Fruit fly (Drosophila melanogaster) whole organism, embryonic: Measurements from ENCODE around the gene MTF-1.

Experiments
- Adf1 ChIP-seq: fragments of 200-800 bp; sonication (Bioruptor generic); IDR thresholded peaks from 2 replicates; pipeline ENCODE4 v1.3.6; 2022; ENCODE audit warnings: missing biosample characterization, missing genetic modification characterization
- Asciz ChIP-seq: fragments of 200-800 bp; sonication (Bioruptor generic); optimal IDR thresholded peaks from 2 replicates; lab custom pipeline; 2017; ENCODE audit warnings: missing biosample characterization, mild to moderate bottlenecking, missing genetic modification characterization, missing genetic modification reagents
- Atf6 ChIP-seq: fragments of 200-800 bp; sonication (Bioruptor generic); IDR thresholded peaks from 2 replicates; pipeline ENCODE4 v1.3.6; 2022; ENCODE audit warnings: missing biosample characterization, missing genetic modification characterization
- CG10321 ChIP-seq: fragments of 200-800 bp; sonication (Bioruptor generic); IDR thresholded peaks from 2 replicates; pipeline ENCODE4 v1.3.6; 2022; ENCODE audit warnings: missing biosample characterization, missing genetic modification characterization
- CG11504 ChIP-seq: fragments of 200-800 bp; sonication (Bioruptor generic); optimal IDR thresholded peaks from 3 replicates; lab custom pipeline; 2019; ENCODE audit warnings: missing biosample characterization, mild to moderate bottlenecking, missing genetic modification characterization, moderate library complexity
- CG14014 ChIP-seq: fragments of 200-800 bp; sonication (Bioruptor generic); IDR thresholded peaks from 2 replicates; pipeline ENCODE4 v1.3.6; 2022; ENCODE audit warnings: missing biosample characterization, missing genetic modification characterization
- CG14860 ChIP-seq: fragments of 200-800 bp; sonication (Bioruptor generic); IDR thresholded peaks from 3 replicates; pipeline ENCODE4 v1.3.6; 2022; ENCODE audit warnings: missing biosample characterization, missing genetic modification characterization; ENCODE audit not compliant: partially characterized antibody
- CG1529 ChIP-seq: fragments of 200-800 bp; sonication (Bioruptor generic); optimal IDR thresholded peaks from 3 replicates; lab custom pipeline; 2018; ENCODE audit warnings: missing biosample characterization, missing genetic modification characterization
- CG2199 ChIP-seq: fragments of 200-800 bp; sonication (Bioruptor generic); IDR thresholded peaks from 3 replicates; pipeline ENCODE4 v1.3.6; 2022; ENCODE audit warnings: missing biosample characterization, missing genetic modification characterization
- CG31224 ChIP-seq: fragments of 200-800 bp; sonication (Bioruptor generic); IDR thresholded peaks from 2 replicates; pipeline ENCODE4 v1.3.6; 2022; ENCODE audit warnings: missing biosample characterization, missing genetic modification characterization
- CG31441 ChIP-seq: fragments of 200-800 bp; sonication (Bioruptor generic); IDR thresholded peaks from 2 replicates; pipeline ENCODE4 v1.3.6; 2022; ENCODE audit warnings: missing biosample characterization, missing genetic modification characterization
- CG32772 ChIP-seq: fragments of 200-800 bp; sonication (Bioruptor generic); IDR thresholded peaks from 2 replicates; pipeline ENCODE4 v1.3.6; 2022; ENCODE audit warnings: missing biosample characterization, missing genetic modification characterization
- CG3281 ChIP-seq: fragments of 200-800 bp; sonication (Bioruptor generic); optimal IDR thresholded peaks from 3 replicates; lab custom pipeline; 2017; ENCODE audit warnings: missing biosample characterization, mild to moderate bottlenecking, missing genetic modification characterization
- CG3995 ChIP-seq: fragments of 200-800 bp; sonication (Bioruptor generic); optimal IDR thresholded peaks from 3 replicates; lab custom pipeline; 2016; ENCODE audit warnings: missing biosample characterization, missing genetic modification characterization
- CG6254 ChIP-seq: fragments of 200-800 bp; sonication (Bioruptor generic); optimal IDR thresholded peaks from 3 replicates; lab custom pipeline; 2017; ENCODE audit warnings: mild to moderate bottlenecking, missing biosample characterization, missing genetic modification reagents, missing genetic modification characterization
- CG7928 ChIP-seq: fragments of 200-800 bp; sonication (Bioruptor generic); optimal IDR thresholded peaks from 2 replicates; lab custom pipeline; 2017; ENCODE audit warnings: missing biosample characterization, mild to moderate bottlenecking, missing genetic modification characterization
- CG7963 ChIP-seq: fragments of 200-800 bp; sonication (Bioruptor generic); IDR thresholded peaks from 3 replicates; pipeline ENCODE4 v1.3.6; 2022; ENCODE audit warnings: missing biosample characterization, missing genetic modification characterization; ENCODE audit not compliant: partially characterized antibody
- CG7987 ChIP-seq: fragments of 200-800 bp; sonication (Bioruptor generic); optimal IDR thresholded peaks from 2 replicates; lab custom pipeline; 2018; ENCODE audit warnings: missing biosample characterization, mild to moderate bottlenecking, missing genetic modification characterization, moderate library complexity
- CG9609 ChIP-seq: fragments of 200-800 bp; sonication (Bioruptor generic); optimal IDR thresholded peaks from 3 replicates; lab custom pipeline; 2016; ENCODE audit warnings: missing biosample characterization, missing genetic modification characterization
- CTCF ChIP-seq: fragments of 200-800 bp; sonication (Bioruptor generic); optimal IDR thresholded peaks from 2 replicates; lab custom pipeline; 2017; ENCODE audit warnings: missing biosample characterization, mild to moderate bottlenecking, missing genetic modification characterization, moderate library complexity
- Chrac-16 ChIP-seq: fragments of 200-800 bp; sonication (Bioruptor generic); optimal IDR thresholded peaks from 3 replicates; lab custom pipeline; 2016; ENCODE audit warnings: missing biosample characterization, missing genetic modification characterization
- Doc3 ChIP-seq: fragments of 200-800 bp; sonication (Bioruptor generic); IDR thresholded peaks from 3 replicates; pipeline ENCODE4 v1.3.6; 2022; ENCODE audit warnings: missing biosample characterization, missing genetic modification characterization; ENCODE audit not compliant: partially characterized antibody
- ERR ChIP-seq: fragments of 200-800 bp; sonication (Bioruptor generic); optimal IDR thresholded peaks from 2 replicates; lab custom pipeline; 2016; ENCODE audit warnings: missing biosample characterization, missing genetic modification characterization
- HLH3B ChIP-seq: fragments of 200-800 bp; sonication (Bioruptor generic); IDR thresholded peaks from 2 replicates; pipeline ENCODE4 v1.3.6; 2022; ENCODE audit warnings: missing biosample characterization, missing genetic modification characterization
- Hey ChIP-seq: fragments of 200-800 bp; sonication (Bioruptor generic); optimal IDR thresholded peaks from 3 replicates; lab custom pipeline; 2018; ENCODE audit warnings: missing biosample characterization, mild to moderate bottlenecking, missing genetic modification characterization
- Rx ChIP-seq: fragments of 200-800 bp; sonication (Bioruptor generic); IDR thresholded peaks from 2 replicates; pipeline ENCODE4 v1.3.6; 2022; ENCODE audit warnings: missing biosample characterization, missing genetic modification characterization
- TFAM ChIP-seq: fragments of 200-800 bp; sonication (Bioruptor generic); optimal IDR thresholded peaks from 2 replicates; lab custom pipeline; 2017; ENCODE audit warnings: missing biosample characterization, missing genetic modification characterization, inconsistent platforms
- Usf ChIP-seq: fragments of 200-800 bp; sonication (Bioruptor generic); optimal IDR thresholded peaks from 2 replicates; lab custom pipeline; 2017; ENCODE audit warnings: missing genotype, missing biosample characterization, missing genetic modification characterization
- ash1 ChIP-seq: fragments of 200-800 bp; sonication (Bioruptor generic); optimal IDR thresholded peaks from 2 replicates; lab custom pipeline; 2018; ENCODE audit warnings: missing biosample characterization, mild to moderate bottlenecking, missing genetic modification characterization
- bcd ChIP-seq: fragments of 200-800 bp; sonication (Bioruptor generic); optimal IDR thresholded peaks from 2 replicates; lab custom pipeline; 2017; ENCODE audit warnings: missing biosample characterization, mild to moderate bottlenecking, missing genetic modification characterization
- cato ChIP-seq: fragments of 200-800 bp; sonication (Bioruptor generic); optimal IDR thresholded peaks from 2 replicates; lab custom pipeline; 2016; ENCODE audit warnings: missing biosample characterization, missing genetic modification characterization, borderline replicate concordance
- crol ChIP-seq: fragments of 200-800 bp; sonication (Bioruptor generic); IDR thresholded peaks from 2 replicates; pipeline ENCODE4 v1.3.6; 2022; ENCODE audit warnings: missing biosample characterization, missing genetic modification characterization
- danr ChIP-seq: fragments of 200-800 bp; sonication (Bioruptor generic); IDR thresholded peaks from 2 replicates; pipeline ENCODE4 v1.3.6; 2022; ENCODE audit warnings: missing biosample characterization, missing genetic modification characterization
- dmrt11E ChIP-seq: fragments of 200-800 bp; sonication (Bioruptor generic); optimal IDR thresholded peaks from 3 replicates; lab custom pipeline; 2018; ENCODE audit warnings: missing biosample characterization, mild to moderate bottlenecking, missing genetic modification characterization, moderate library complexity
- ham ChIP-seq: fragments of 200-800 bp; sonication (Bioruptor generic); IDR thresholded peaks from 2 replicates; pipeline ENCODE4 v1.3.6; 2022; ENCODE audit warnings: missing biosample characterization, missing genetic modification characterization
- hkb ChIP-seq, 2 experiments: fragments of 200-800 bp in 1 of 2; fragments of >200 bp in 1 of 2; sonication (Bioruptor generic) in 1 of 2; IDR thresholded peaks in 1 of 2; optimal IDR thresholded peaks in 1 of 2; 2 replicates each; pipeline versions ENCODE4 v1.3.6 to Lab custom; 2017 to 2022; ENCODE audit warnings: missing biosample characterization in 1 of 2, missing genetic modification characterization in 1 of 2
- insv ChIP-seq, 2 experiments: fragments of 200-800 bp; sonication (Bioruptor generic); optimal IDR thresholded peaks; 3 replicates each; lab custom pipeline; 2016 to 2018; ENCODE audit warnings: missing biosample characterization in 2 of 2, missing genetic modification characterization in 2 of 2
- ro ChIP-seq: fragments of 200-800 bp; sonication (Bioruptor generic); IDR thresholded peaks from 2 replicates; pipeline ENCODE4 v1.3.6; 2022; ENCODE audit warnings: missing biosample characterization, missing genetic modification characterization
- slbo ChIP-seq: fragments of 200-800 bp; sonication (Bioruptor generic); IDR thresholded peaks from 2 replicates; pipeline ENCODE4 v1.3.6; 2022; ENCODE audit warnings: missing biosample characterization, missing genetic modification characterization
- sna ChIP-seq: fragments of 200-800 bp; sonication (Bioruptor generic); IDR thresholded peaks from 2 replicates; pipeline ENCODE4 v1.3.6; 2022; ENCODE audit warnings: missing biosample characterization, missing genetic modification characterization; ENCODE audit not compliant: partially characterized antibody
- sug ChIP-seq: fragments of 200-800 bp; optimal IDR thresholded peaks from 2 replicates; lab custom pipeline; 2019; ENCODE audit warnings: missing biosample characterization, mild to moderate bottlenecking, missing genetic modification characterization, moderate library complexity
- tx ChIP-seq: fragments of 200-800 bp; sonication (Bioruptor generic); optimal IDR thresholded peaks from 2 replicates; lab custom pipeline; 2016; ENCODE audit warnings: missing biosample characterization, missing genetic modification characterization

MTF-1 gene

dm6 chr3L:9426656-9427294 is 3.3 kb upstream of the MTF-1 start, which contains the start of the genes Atat and Shc (continued):
- TF ChIP-seq TFAM (GFP tag; lab: Kevin White, UChicago), result peak; percentile 89
- TF ChIP-seq Usf, result peak; percentile 99
- TF ChIP-seq ash1 (GFP tag; lab: Kevin White, UChicago), result peak; percentile 93
- peak; percentile 99 for TF ChIP-seq CG14014 (GFP tag; lab: Robert Waterston, UW)
- TF ChIP-seq CG2199 (GFP tag; lab: Robert Waterston, UW), result peak; percentile 99
- peak; percentile 97 for TF ChIP-seq CG3281
- TF ChIP-seq CG10321 (GFP tag; lab: Robert Waterston, UW), result peak; percentile 87
- TF ChIP-seq CG9609, result peak; percentile 100
- TF ChIP-seq CG6254 (GFP tag; lab: Kevin White, UChicago), result peak; percentile 90
- TF ChIP-seq insv (GFP tag; optimal IDR thresholded peaks at IDR 0.05; lab: Kevin White, UChicago), result peak; percentile 16 to 80
- TF ChIP-seq Chrac-16, result peak; percentile 100
- TF ChIP-seq CG31441 (GFP tag; lab: Robert Waterston, UW), result peak; percentile 97
- peak; percentile 62 for TF ChIP-seq CTCF (GFP tag; lab: Kevin White, UChicago)
- TF ChIP-seq bcd (GFP tag; lab: Kevin White, UChicago), result peak; percentile 99
- TF ChIP-seq Hey (tag; lab: Kevin White, UChicago), result peak; percentile 95
- peak; percentile 99 for TF ChIP-seq ERR (GFP tag; lab: Kevin White, UChicago)
- TF ChIP-seq slbo (GFP tag; lab: Robert Waterston, UW), result peak; percentile 100
- TF ChIP-seq Atf6 (GFP tag; lab: Robert Waterston, UW), result peak; percentile 99
- peak; percentile 98 for TF ChIP-seq sug (tag; lab: Kevin White, UChicago)
- TF ChIP-seq ham (GFP tag; lab: Robert Waterston, UW), result peak; percentile 98
- peak; percentile 95 for TF ChIP-seq CG7987 (GFP tag; lab: Kevin White, UChicago)
- TF ChIP-seq CG11504 (tag; lab: Kevin White, UChicago), result peak; percentile 97
- peak; percentile 90 for TF ChIP-seq Doc3
- peak; percentile 99 for TF ChIP-seq Rx
- TF ChIP-seq dmrt11E (tag; lab: Kevin White, UChicago), result peak; percentile 98
- TF ChIP-seq CG7928 (GFP tag; lab: Kevin White, UChicago), result peak; percentile 85
- TF ChIP-seq hkb (optimal IDR thresholded peaks at IDR 0.05; lab: Kevin White, UChicago), result peak; percentile 90
- peak; percentile 98 for TF ChIP-seq hkb (GFP tag; IDR thresholded peaks at IDR 0.05; lab: Robert Waterston, UW)
- peak; percentile 98 for TF ChIP-seq CG31224
- peak; percentile 100 for TF ChIP-seq HLH3B
- TF ChIP-seq danr (GFP tag; lab: Robert Waterston, UW), result peak; percentile 99
- TF ChIP-seq CG1529 (GFP tag; lab: Kevin White, UChicago), result peak; percentile 94
- TF ChIP-seq sna (GFP tag; lab: Robert Waterston, UW), result peak; percentile 92
- peak; percentile 100 for TF ChIP-seq tx (GFP tag; lab: Kevin White, UChicago)
- TF ChIP-seq ro (GFP tag; lab: Robert Waterston, UW), result peak; percentile 98
- peak; percentile 64; the same call in 1 of the 3 replicates for TF ChIP-seq CG7963 (GFP tag; lab: Robert Waterston, UW)
- TF ChIP-seq CG3995, result peak; percentile 88
- TF ChIP-seq CG14860 (GFP tag; lab: Robert Waterston, UW), result peak; percentile 91
- TF ChIP-seq CG32772 (GFP tag; lab: Robert Waterston, UW), result peak; percentile 100
- peak; percentile 92 for TF ChIP-seq Asciz (GFP tag; lab: Kevin White, UChicago)
- TF ChIP-seq Adf1 (GFP tag; lab: Robert Waterston, UW), result peak; percentile 90
- peak; percentile 99 for TF ChIP-seq cato
- TF ChIP-seq crol, result peak; percentile 85
